Worm (Caenorhabditis elegans) whole organism, L4/young adult: Measurements from ENCODE around the gene C16C8.17.

ENCODE experiments used
- W03F9.2 ChIP-seq: fragments of 150-350 bp; optimal IDR thresholded peaks from 2 replicates; lab custom pipeline; 2014; ENCODE audit warnings: missing biosample characterization, missing genetic modification characterization
- dao-5 ChIP-seq: sonication (generic microtip); optimal IDR thresholded peaks from 2 replicates; lab custom pipeline; 2016; ENCODE audit warnings: missing genotype, missing genetic modification characterization, moderate library complexity, missing compliant biosample characterization
- him-1 ChIP-seq: sonication (generic microtip); optimal IDR thresholded peaks from 2 replicates; lab custom pipeline; 2016; ENCODE audit warnings: missing genotype, missing genetic modification reagents, missing genetic modification characterization, missing compliant biosample characterization

DNA sequence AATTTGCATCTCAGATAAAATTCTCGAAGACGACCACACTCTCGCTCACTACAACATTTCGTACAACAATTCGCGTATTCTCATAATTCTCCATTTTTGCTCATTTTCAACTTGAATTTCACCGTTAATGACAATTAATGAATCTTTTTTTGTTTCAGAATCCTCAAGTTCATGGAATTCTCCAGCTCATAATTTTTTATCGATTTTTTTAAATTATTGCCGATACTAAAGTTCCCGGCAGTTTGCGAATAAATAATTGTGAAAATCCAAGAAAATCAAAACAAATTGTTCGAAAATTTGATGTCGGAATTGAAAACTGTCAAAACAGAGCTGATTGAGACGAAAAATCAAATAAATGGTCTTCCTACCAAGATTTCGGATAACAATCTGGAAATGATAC is 7.3 kb downstream of the C16C8.17 start, which contains the start of gene C16C8.21:
- no peak for TF ChIP-seq dao-5
- TF ChIP-seq him-1: no peak
- no peak for TF ChIP-seq W03F9.2 (tag; lab: Kevin White, UChicago)
